Fruit fly (Drosophila melanogaster): ENCODE data around the gene CG10068.

Gene CG10068

dm6 chr3R:7086377-7087200 is 41.2 kb downstream of the CG10068 start, which contains the start of gene alphaTub84B (continued):
- TF ChIP-seq Abd-B (GFP tag; optimal IDR thresholded peaks at IDR 0.05) (no peak), CrebA (GFP tag; optimal IDR thresholded peaks at IDR 0.05; ENCODE audit: borderline replicate concordance) (no peak), Myc (optimal IDR thresholded peaks at IDR 0.05) (peak; percentile 59), fru (GFP tag; optimal IDR thresholded peaks at IDR 0.05) (peak; percentile 70), usp (GFP tag; optimal IDR thresholded peaks at IDR 0.05) (no peak), h (GFP tag; optimal IDR thresholded peaks at IDR 0.05) (peak; percentile 86), rgr (GFP tag; optimal IDR thresholded peaks at IDR 0.05) (peak; percentile 74), jim (GFP tag; optimal IDR thresholded peaks at IDR 0.05) (peak; percentile 84), dsf (GFP tag; optimal IDR thresholded peaks at IDR 0.05; ENCODE audit: borderline replicate concordance) (no peak), br (GFP tag; optimal IDR thresholded peaks at IDR 0.05) (peak; percentile 78), GATAd (GFP tag; optimal IDR thresholded peaks at IDR 0.05) (no peak), brk (GFP tag; optimal IDR thresholded peaks at IDR 0.05) (peak; percentile 21), ey (GFP tag; optimal IDR thresholded peaks at IDR 0.05) (peak; percentile 29)

dm6 chr3R:7085983-7086376 is 41.8 kb downstream of the CG10068 start, which contains the start of gene Tailor:
TSS of gene Tailor (minus strand) at chr3R:7086083.
- TF ChIP-seq jim (GFP tag; optimal IDR thresholded peaks at IDR 0.05) (no peak), pan (optimal IDR thresholded peaks at IDR 0.05) (no peak), brk (GFP tag; optimal IDR thresholded peaks at IDR 0.05) (no peak), dmrt93B (GFP tag; optimal IDR thresholded peaks at IDR 0.05) (no peak)

- TF ChIP-seq brk (GFP tag; optimal IDR thresholded peaks at IDR 0.05) (no peak), Rel (GFP tag; optimal IDR thresholded peaks at IDR 0.05) (no peak), Rel (tag; optimal IDR thresholded peaks at IDR 0.05) (peak; percentile 44)
Observed at dm6 chr3R:7085455-7085854, 42.4 kb downstream of the CG10068 start.

- TF ChIP-seq Hr78 (GFP tag; optimal IDR thresholded peaks at IDR 0.05) = no peak
- TF ChIP-seq Rel (GFP tag; optimal IDR thresholded peaks at IDR 0.05) = no peak
- peak; percentile 91 for TF ChIP-seq Rel (tag; optimal IDR thresholded peaks at IDR 0.05)
- no peak for TF ChIP-seq lola (GFP tag; optimal IDR thresholded peaks at IDR 0.05)
- no peak for TF ChIP-seq brk (GFP tag; optimal IDR thresholded peaks at IDR 0.05)
- no peak for TF ChIP-seq GATAd (GFP tag; optimal IDR thresholded peaks at IDR 0.05)
Observed at dm6 chr3R:7083750-7084149, 44.1 kb downstream of the CG10068 start.

- TF ChIP-seq dl (GFP tag; optimal IDR thresholded peaks at IDR 0.05; ENCODE audit: insufficient read depth in 1 of 2, partially characterized antibody in 2 of 2) (no peak), tai (GFP tag; optimal IDR thresholded peaks at IDR 0.05) (no peak), ey (GFP tag; optimal IDR thresholded peaks at IDR 0.05) (peak; percentile 11), Dif (GFP tag; optimal IDR thresholded peaks at IDR 0.05; ENCODE audit: partially characterized antibody) (no peak), fru (GFP tag; optimal IDR thresholded peaks at IDR 0.05) (peak; percentile 34), sage (GFP tag; optimal IDR thresholded peaks at IDR 0.05) (peak; percentile 47), Mio (GFP tag; optimal IDR thresholded peaks at IDR 0.05) (peak; percentile 19), Jra (GFP tag; optimal IDR thresholded peaks at IDR 0.05) (no peak), rgr (GFP tag; optimal IDR thresholded peaks at IDR 0.05) (peak; percentile 19), dmrt93B (GFP tag; optimal IDR thresholded peaks at IDR 0.05) (no peak), N (GFP tag; optimal IDR thresholded peaks at IDR 0.05) (no peak), Abd-B (GFP tag; optimal IDR thresholded peaks at IDR 0.05) (no peak), Myc (optimal IDR thresholded peaks at IDR 0.05) (no peak), GATAd (GFP tag; optimal IDR thresholded peaks at IDR 0.05) (no peak), CrebA (GFP tag; optimal IDR thresholded peaks at IDR 0.05; ENCODE audit: borderline replicate concordance) (no peak), Dfd (GFP tag; optimal IDR thresholded peaks at IDR 0.05) (no peak), jim (GFP tag; optimal IDR thresholded peaks at IDR 0.05) (peak; percentile 28), brk (GFP tag; optimal IDR thresholded peaks at IDR 0.05) (no peak), Hnf4 (GFP tag; optimal IDR thresholded peaks at IDR 0.05) (peak; percentile 30), psq (GFP tag; optimal IDR thresholded peaks at IDR 0.05) (no peak), CG9705 (GFP tag; optimal IDR thresholded peaks at IDR 0.05) (no peak), h (GFP tag; optimal IDR thresholded peaks at IDR 0.05) (peak; percentile 30), CG32264 (GFP tag; optimal IDR thresholded peaks at IDR 0.05) (no peak), Rel (GFP tag; optimal IDR thresholded peaks at IDR 0.05) (no peak), Rel (tag; optimal IDR thresholded peaks at IDR 0.05) (peak; percentile 47), Hr78 (GFP tag; optimal IDR thresholded peaks at IDR 0.05) (no peak), OdsH (GFP tag; optimal IDR thresholded peaks at IDR 0.05) (no peak), pan (optimal IDR thresholded peaks at IDR 0.05) (no peak), HLH106 (tag; optimal IDR thresholded peaks at IDR 0.05) (peak; percentile 30), usp (GFP tag; optimal IDR thresholded peaks at IDR 0.05) (no peak), woc (GFP tag; optimal IDR thresholded peaks at IDR 0.05) (peak; percentile 60), br (GFP tag; optimal IDR thresholded peaks at IDR 0.05) (no peak), sv (GFP tag; optimal IDR thresholded peaks at IDR 0.05) (no peak), Hr83 (GFP tag; optimal IDR thresholded peaks at IDR 0.05; ENCODE audit: poor library complexity, severe bottlenecking) (peak; percentile 23), lola (GFP tag; optimal IDR thresholded peaks at IDR 0.05) (no peak), Vsx2 (GFP tag; optimal IDR thresholded peaks at IDR 0.05; ENCODE audit: partially characterized antibody) (no peak), foxo (GFP tag; optimal IDR thresholded peaks at IDR 0.05) (peak in 1 of 2 experiments; percentile 20)
Observed at dm6 chr3R:7081972-7082371, 45.9 kb downstream of the CG10068 start, which contains the start of gene Dpck. TSS of gene Dpck (plus strand) at chr3R:7082182.
